Fruit fly (Drosophila melanogaster) whole organism, prepupa: ENCODE data around the gene CG34247.

Source experiments
- Blimp-1 ChIP-seq: fragments of 200-800 bp; sonication (Bioruptor generic); optimal IDR thresholded peaks from 3 replicates; lab custom pipeline; 2017; ENCODE audit warnings: missing biosample characterization, missing genetic modification characterization, mild to moderate bottlenecking, moderate library complexity, missing genetic modification reagents
- CG16779 ChIP-seq: fragments of 200-800 bp; sonication (Bioruptor generic); optimal IDR thresholded peaks from 3 replicates; lab custom pipeline; 2017; ENCODE audit warnings: missing biosample characterization, mild to moderate bottlenecking, missing genetic modification characterization
- CG3032 ChIP-seq: fragments of 200-800 bp; optimal IDR thresholded peaks from 2 replicates; lab custom pipeline; 2019; ENCODE audit warnings: missing biosample characterization, mild to moderate bottlenecking, missing genetic modification characterization, moderate library complexity
- CG6854 ChIP-seq: fragments of 200-800 bp; sonication (Bioruptor generic); optimal IDR thresholded peaks from 2 replicates; lab custom pipeline; 2017; ENCODE audit warnings: missing biosample characterization, mild to moderate bottlenecking, missing genetic modification characterization

DNA sequence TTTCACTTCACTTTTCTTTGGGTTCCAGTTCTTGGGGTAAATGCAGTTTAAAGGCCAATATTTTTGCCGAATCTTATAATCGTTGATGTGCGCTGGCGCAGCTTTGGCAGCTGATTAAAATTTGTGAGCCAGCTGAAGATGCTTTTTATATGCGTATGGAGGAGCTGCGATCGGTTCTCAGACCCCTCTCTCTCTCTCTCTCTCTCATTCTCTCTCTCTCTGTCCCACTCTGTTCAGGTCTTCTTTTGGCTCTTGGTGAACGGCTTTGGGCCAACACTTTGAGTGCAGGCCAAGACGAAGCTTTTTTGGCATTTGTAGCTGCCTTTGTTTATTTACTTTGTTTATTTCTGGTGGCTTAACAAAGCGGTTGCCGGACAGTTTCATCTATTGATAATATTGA, 26.9 kb upstream of the CG34247 start, which contains the start of gene CG13046:
- TF ChIP-seq CG16779 (tag; lab: Kevin White, UChicago): no peak
- no peak for TF ChIP-seq Blimp-1 (GFP tag; lab: Kevin White, UChicago)
- no peak for TF ChIP-seq CG6854
- TF ChIP-seq CG3032 (tag; lab: Kevin White, UChicago): no peak
